Fruit fly (Drosophila melanogaster) whole organism, wandering third instar larva: Measurements from ENCODE around the gene Grip91.
A peak's percentile ranks its signal among the peaks of the same experiment; 100 is the strongest.

Experiments used
- Abd-B ChIP-seq: fragments of >200 bp; optimal IDR thresholded peaks from 2 replicates; lab custom pipeline; 2017; ENCODE audit warnings: missing biosample characterization, missing genetic modification characterization
- CG32264 ChIP-seq: fragments of 200-800 bp; sonication (Bioruptor generic); optimal IDR thresholded peaks from 2 replicates; lab custom pipeline; 2016; ENCODE audit warnings: missing biosample characterization, missing genetic modification characterization
- CrebA ChIP-seq: fragments of 200-800 bp; sonication (Bioruptor generic); optimal IDR thresholded peaks from 2 replicates; lab custom pipeline; 2016; ENCODE audit warnings: missing biosample characterization, mild to moderate bottlenecking, missing genetic modification characterization, borderline replicate concordance
- Dfd ChIP-seq: fragments of >200 bp; optimal IDR thresholded peaks from 2 replicates; lab custom pipeline; 2017; ENCODE audit warnings: missing biosample characterization, missing genetic modification characterization
- Dif ChIP-seq: fragments of 200-275, 200-300 bp; sonication (Bioruptor generic); optimal IDR thresholded peaks from 2 replicates; lab custom pipeline; 2018; ENCODE audit warnings: missing biosample characterization, missing genetic modification characterization; ENCODE audit not compliant: partially characterized antibody
- GATAd ChIP-seq: sonication (Bioruptor generic); optimal IDR thresholded peaks from 2 replicates; lab custom pipeline; 2016; ENCODE audit warnings: missing biosample characterization, missing genetic modification characterization
- HLH106 ChIP-seq: fragments of 200-800 bp; optimal IDR thresholded peaks from 3 replicates; lab custom pipeline; 2019; ENCODE audit warnings: missing biosample characterization, mild to moderate bottlenecking, missing genetic modification characterization, moderate library complexity
- Hnf4 ChIP-seq: fragments of 200-800 bp; sonication (Bioruptor generic); optimal IDR thresholded peaks from 2 replicates; lab custom pipeline; 2016; ENCODE audit warnings: missing biosample characterization, mild to moderate bottlenecking, missing genetic modification characterization
- Hr78 ChIP-seq: fragments of >200 bp; optimal IDR thresholded peaks from 2 replicates; lab custom pipeline; 2017; ENCODE audit warnings: missing biosample characterization, missing genetic modification characterization
- Hr83 ChIP-seq: fragments of 200-300 bp; sonication (Bioruptor generic); optimal IDR thresholded peaks from 2 replicates; lab custom pipeline; 2016; ENCODE audit warnings: missing biosample characterization, mild to moderate bottlenecking, missing genetic modification characterization, moderate library complexity; ENCODE audit not compliant: poor library complexity, severe bottlenecking
- Jra ChIP-seq: sonication (Bioruptor generic); optimal IDR thresholded peaks from 2 replicates; lab custom pipeline; 2016; ENCODE audit warnings: missing biosample characterization, missing genetic modification characterization
- Mio ChIP-seq: sonication (Bioruptor generic); optimal IDR thresholded peaks from 2 replicates; lab custom pipeline; 2016; ENCODE audit warnings: missing biosample characterization, missing genetic modification characterization
- Myc ChIP-seq: fragments of >200 bp; optimal IDR thresholded peaks from 2 replicates; lab custom pipeline; 2017
- N ChIP-seq: fragments of >200 bp; optimal IDR thresholded peaks from 2 replicates; lab custom pipeline; 2018; ENCODE audit warnings: missing biosample characterization, missing external identifiers, missing genetic modification characterization
- OdsH ChIP-seq: fragments of 200-800 bp; sonication (Bioruptor generic); optimal IDR thresholded peaks from 2 replicates; lab custom pipeline; 2016; ENCODE audit warnings: missing biosample characterization, mild to moderate bottlenecking, missing genetic modification characterization
- Rel ChIP-seq, 2 experiments: fragments of 200-800 bp; sonication (Bioruptor generic) in 1 of 2; optimal IDR thresholded peaks; 2 replicates in 1 of 2; 3 replicates in 1 of 2; lab custom pipeline; 2016 to 2019; ENCODE audit warnings: mild to moderate bottlenecking in 2 of 2, missing biosample characterization in 2 of 2, missing genetic modification characterization in 2 of 2, moderate library complexity in 1 of 2
- Sp1 ChIP-seq: fragments of 200-800 bp; sonication (Bioruptor generic); optimal IDR thresholded peaks from 3 replicates; lab custom pipeline; 2019; ENCODE audit warnings: missing biosample characterization, mild to moderate bottlenecking, missing genetic modification characterization, moderate library complexity
- br ChIP-seq: fragments of 200-800 bp; sonication (Bioruptor generic); optimal IDR thresholded peaks from 2 replicates; lab custom pipeline; 2016; ENCODE audit warnings: missing biosample characterization, missing genetic modification characterization
- brk ChIP-seq: fragments of 200-800 bp; sonication (Bioruptor generic); optimal IDR thresholded peaks from 2 replicates; lab custom pipeline; 2016; ENCODE audit warnings: missing biosample characterization, mild to moderate bottlenecking, missing genetic modification characterization
- dl ChIP-seq, 2 experiments: fragments of 175-275, 200-275 bp in 1 of 2; fragments of 200-275 bp in 1 of 2; sonication (Bioruptor generic); optimal IDR thresholded peaks; lab custom pipeline; 2018; ENCODE audit warnings: mild to moderate bottlenecking in 2 of 2, missing biosample characterization in 2 of 2, missing genetic modification characterization in 2 of 2, moderate library complexity in 2 of 2; ENCODE audit not compliant: partially characterized antibody in 2 of 2, insufficient read depth in 1 of 2
- dmrt93B ChIP-seq: fragments of 200-800 bp; sonication (Bioruptor generic); optimal IDR thresholded peaks from 2 replicates; lab custom pipeline; 2018; ENCODE audit warnings: missing biosample characterization, mild to moderate bottlenecking, missing genetic modification characterization
- dsf ChIP-seq: sonication (Bioruptor generic); optimal IDR thresholded peaks from 2 replicates; lab custom pipeline; 2016; ENCODE audit warnings: missing biosample characterization, missing genetic modification characterization, borderline replicate concordance
- ey ChIP-seq: fragments of 200-800 bp; sonication (Bioruptor generic); optimal IDR thresholded peaks from 2 replicates; lab custom pipeline; 2016; ENCODE audit warnings: missing biosample characterization, missing genetic modification characterization
- foxo ChIP-seq, 2 experiments: fragments of 200-800 bp; sonication (Bioruptor generic); optimal IDR thresholded peaks; 2 replicates in 1 of 2; 3 replicates in 1 of 2; lab custom pipeline; 2016 to 2017; ENCODE audit warnings: missing biosample characterization in 2 of 2, missing genetic modification characterization in 2 of 2
- fru ChIP-seq: fragments of 200-800 bp; sonication (Bioruptor generic); optimal IDR thresholded peaks from 3 replicates; lab custom pipeline; 2016; ENCODE audit warnings: missing biosample characterization, mild to moderate bottlenecking, missing genetic modification characterization
- h ChIP-seq: fragments of 200-800 bp; sonication (Bioruptor generic); optimal IDR thresholded peaks from 3 replicates; lab custom pipeline; 2016; ENCODE audit warnings: missing biosample characterization, mild to moderate bottlenecking, missing genetic modification characterization
- jim ChIP-seq: fragments of 175-275, 200-325 bp; sonication (Bioruptor generic); optimal IDR thresholded peaks from 2 replicates; lab custom pipeline; 2016; ENCODE audit warnings: missing biosample characterization, mild to moderate bottlenecking, missing genetic modification characterization
- lola ChIP-seq: fragments of >200 bp; optimal IDR thresholded peaks from 2 replicates; lab custom pipeline; 2017; ENCODE audit warnings: missing biosample characterization, missing genetic modification characterization
- pan ChIP-seq: fragments of >200 bp; optimal IDR thresholded peaks from 2 replicates; lab custom pipeline; 2017
- psq ChIP-seq: fragments of 200-800 bp; sonication (Bioruptor generic); optimal IDR thresholded peaks from 3 replicates; lab custom pipeline; 2017; ENCODE audit warnings: missing biosample characterization, mild to moderate bottlenecking, missing genetic modification characterization, moderate library complexity
- rgr ChIP-seq: fragments of 200-800 bp; sonication (Bioruptor generic); optimal IDR thresholded peaks from 3 replicates; lab custom pipeline; 2016; ENCODE audit warnings: missing biosample characterization, mild to moderate bottlenecking, missing genetic modification characterization
- sage ChIP-seq: fragments of 200-800 bp; sonication (Bioruptor generic); optimal IDR thresholded peaks from 2 replicates; lab custom pipeline; 2016; ENCODE audit warnings: missing biosample characterization, mild to moderate bottlenecking, missing genetic modification characterization
- sv ChIP-seq: fragments of 200-800 bp; sonication (Bioruptor generic); optimal IDR thresholded peaks from 3 replicates; lab custom pipeline; 2016; ENCODE audit warnings: missing biosample characterization, missing genetic modification characterization
- tai ChIP-seq: sonication (Bioruptor generic); optimal IDR thresholded peaks from 2 replicates; lab custom pipeline; 2016; ENCODE audit warnings: missing biosample characterization, missing genetic modification characterization
- usp ChIP-seq: fragments of >200 bp; optimal IDR thresholded peaks from 2 replicates; lab custom pipeline; 2017; ENCODE audit warnings: missing biosample characterization, missing genetic modification characterization
- woc ChIP-seq: sonication (Bioruptor generic); optimal IDR thresholded peaks from 2 replicates; lab custom pipeline; 2016; ENCODE audit warnings: missing biosample characterization, mild to moderate bottlenecking, missing genetic modification characterization

The Grip91 gene

DNA sequence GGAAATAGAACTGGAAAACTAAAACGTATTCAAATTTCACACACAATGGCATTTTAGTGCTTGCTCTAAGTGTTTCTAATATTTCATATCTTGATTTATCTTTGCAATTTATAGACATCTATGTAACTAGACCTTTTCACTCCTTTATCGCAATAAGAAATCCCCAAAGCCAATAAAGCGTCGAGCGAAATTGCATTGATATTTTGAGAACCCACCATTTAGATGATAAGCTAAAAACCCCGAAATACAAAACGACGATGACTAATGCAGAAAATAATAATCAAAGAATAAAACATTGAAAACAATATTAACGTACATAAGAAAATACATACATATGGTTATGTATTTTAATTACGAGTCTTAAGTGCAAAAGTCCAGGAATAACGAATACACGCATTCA, 34.1 kb upstream of the Grip91 start:
- no peak for TF ChIP-seq h (GFP tag; lab: Kevin White, UChicago)
- TF ChIP-seq Rel (GFP tag; optimal IDR thresholded peaks at IDR 0.05; lab: Kevin White, UChicago), result no peak
- TF ChIP-seq Rel (tag; optimal IDR thresholded peaks at IDR 0.05; lab: Kevin White, UChicago), result peak; percentile 91
- TF ChIP-seq dsf, result no peak
- TF ChIP-seq fru (GFP tag; lab: Kevin White, UChicago), result no peak
- no peak for TF ChIP-seq Myc (lab: Kevin White, UChicago)
- no peak for TF ChIP-seq woc (GFP tag; lab: Kevin White, UChicago)
- no peak for TF ChIP-seq CrebA

DNA sequence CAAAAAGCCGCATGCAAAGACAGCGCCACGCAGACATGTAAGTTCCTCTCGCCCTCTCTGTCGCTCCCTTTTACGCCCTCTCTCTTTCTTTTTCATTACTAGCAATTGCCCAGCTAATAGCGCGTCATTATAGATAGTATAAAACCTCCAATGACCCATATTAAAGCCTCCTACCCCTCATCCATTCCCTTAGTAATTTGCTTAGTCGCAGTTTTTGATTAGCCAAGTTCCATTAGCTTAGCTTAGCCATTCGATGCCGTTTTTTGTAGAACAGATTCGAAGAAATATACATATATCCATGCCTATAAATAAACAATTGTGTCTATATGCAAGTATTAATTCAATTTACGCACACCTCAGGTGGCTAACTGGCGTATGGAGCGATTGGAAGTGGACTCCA, 26.3 kb upstream of the Grip91 start:
- TF ChIP-seq woc (GFP tag; lab: Kevin White, UChicago), result no peak
- no peak for TF ChIP-seq h (GFP tag; lab: Kevin White, UChicago)
- no peak for TF ChIP-seq Dif (GFP tag; lab: Kevin White, UChicago)
- no peak for TF ChIP-seq Rel (GFP tag; optimal IDR thresholded peaks at IDR 0.05; lab: Kevin White, UChicago)
- no peak for TF ChIP-seq Rel (tag; optimal IDR thresholded peaks at IDR 0.05; lab: Kevin White, UChicago)
- TF ChIP-seq dsf, result no peak
- TF ChIP-seq usp (GFP tag; lab: Kevin White, UChicago), result no peak
- no peak for TF ChIP-seq dl (GFP tag; optimal IDR thresholded peaks at IDR 0.05; lab: Kevin White, UChicago; ENCODE audit: insufficient read depth in 1 of 2, partially characterized antibody in 2 of 2)
- no peak for TF ChIP-seq CrebA
- TF ChIP-seq Mio (GFP tag; lab: Kevin White, UChicago), result no peak
- TF ChIP-seq psq (GFP tag; lab: Kevin White, UChicago), result no peak
- TF ChIP-seq sage, result no peak
- no peak for TF ChIP-seq Hr83 (GFP tag; lab: Kevin White, UChicago)
- no peak for TF ChIP-seq ey (GFP tag; lab: Kevin White, UChicago)
- TF ChIP-seq lola (GFP tag; lab: Kevin White, UChicago), result no peak
- no peak for TF ChIP-seq OdsH (GFP tag; lab: Kevin White, UChicago)
- no peak for TF ChIP-seq pan
- TF ChIP-seq Sp1, result no peak
- no peak for TF ChIP-seq sv (GFP tag; lab: Kevin White, UChicago)
- TF ChIP-seq HLH106 (tag; lab: Kevin White, UChicago), result no peak
- no peak for TF ChIP-seq rgr (GFP tag; lab: Kevin White, UChicago)
- TF ChIP-seq, all 38 proteins: peak for 0

DNA sequence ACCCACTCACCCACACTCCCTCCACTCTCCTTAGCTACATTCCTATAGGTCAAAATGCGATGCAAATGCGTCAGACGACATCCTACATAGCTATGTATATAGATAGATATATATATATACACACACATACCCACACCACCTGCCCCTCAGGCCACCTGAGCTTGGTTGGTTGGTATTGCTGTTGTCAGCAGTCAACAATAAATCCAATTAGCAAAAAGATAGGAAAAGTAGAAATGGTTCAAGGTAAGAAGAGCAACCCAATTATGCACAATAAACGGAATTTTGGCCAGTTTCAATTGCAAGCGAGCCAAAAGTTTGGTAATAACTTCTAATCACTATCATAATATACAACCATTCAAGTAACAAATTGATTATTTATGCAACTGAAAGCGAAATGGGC, 22.0 kb upstream of the Grip91 start:
- TF ChIP-seq Dif (GFP tag; lab: Kevin White, UChicago) (no peak), CG32264 (no peak), woc (GFP tag; lab: Kevin White, UChicago) (no peak), sv (GFP tag; lab: Kevin White, UChicago) (no peak), Sp1 (no peak), dmrt93B (GFP tag; lab: Kevin White, UChicago) (no peak), sage (no peak), dl (GFP tag; optimal IDR thresholded peaks at IDR 0.05; lab: Kevin White, UChicago; ENCODE audit: insufficient read depth in 1 of 2, partially characterized antibody in 2 of 2) (no peak), Dfd (GFP tag; lab: Kevin White, UChicago) (no peak), dsf (no peak), tai (GFP tag; lab: Kevin White, UChicago) (no peak), Jra (GFP tag; lab: Kevin White, UChicago) (no peak)
- TF ChIP-seq, all 38 proteins: peak for 0

DNA sequence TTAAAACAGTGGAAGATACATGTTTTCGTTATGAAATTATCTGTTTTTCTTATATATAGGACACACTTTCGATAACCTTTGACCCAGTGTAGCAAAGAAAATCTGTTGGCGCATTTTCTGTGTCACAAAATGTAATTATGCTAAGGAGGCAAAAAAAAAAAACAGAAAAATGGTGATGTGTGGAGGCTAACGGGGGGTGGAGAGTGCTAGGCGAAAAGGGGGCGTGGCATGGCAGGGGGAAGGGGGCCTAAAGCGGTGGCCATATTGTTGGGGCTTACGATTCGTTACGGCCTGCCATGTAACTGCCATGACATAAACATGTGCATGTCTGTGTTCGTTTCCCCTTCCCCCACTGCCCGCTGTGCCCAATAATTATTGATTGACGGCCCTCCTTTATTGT, 20.7 kb upstream of the Grip91 start:
- TF ChIP-seq CrebA, result no peak
- TF ChIP-seq psq (GFP tag; lab: Kevin White, UChicago), result no peak
- no peak for TF ChIP-seq jim (GFP tag; lab: Kevin White, UChicago)
- TF ChIP-seq CG32264, result no peak
- no peak for TF ChIP-seq OdsH (GFP tag; lab: Kevin White, UChicago)
- TF ChIP-seq Hnf4, result no peak

DNA sequence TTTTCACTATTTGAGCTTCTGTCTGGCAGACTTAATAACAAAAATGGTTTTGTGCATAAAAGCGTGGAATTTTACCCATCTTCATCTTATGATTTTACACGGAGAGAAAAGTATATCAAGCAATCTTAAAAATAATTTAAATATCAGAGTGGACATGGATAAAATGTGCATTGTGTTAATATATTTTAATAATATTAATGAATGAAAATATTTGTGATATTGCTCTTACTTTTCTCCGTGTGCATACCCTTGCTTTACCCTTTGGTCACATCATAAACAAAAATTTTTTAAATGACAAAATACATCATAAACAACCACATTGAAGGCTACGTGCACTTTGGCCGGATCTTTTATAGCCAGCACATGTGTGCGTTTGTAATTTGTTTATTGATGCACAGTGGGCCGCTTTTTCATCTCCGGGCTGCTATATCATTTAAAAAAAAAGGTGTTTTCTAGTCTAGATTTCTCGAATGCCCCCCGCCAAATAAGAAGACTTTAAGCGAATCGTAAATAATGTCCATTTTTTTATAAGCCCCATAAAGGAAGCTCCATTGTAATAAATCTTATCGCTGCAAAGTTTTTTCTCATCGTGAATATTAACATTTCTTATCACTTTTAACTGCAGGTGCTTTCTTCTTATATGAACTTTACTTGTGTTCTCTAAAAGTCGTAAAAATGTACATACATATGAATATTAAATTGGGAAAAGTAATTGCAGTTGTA, 20.1 kb upstream of the Grip91 start:
- no peak for TF ChIP-seq Dif (GFP tag; lab: Kevin White, UChicago)
- no peak for TF ChIP-seq jim (GFP tag; lab: Kevin White, UChicago)
- TF ChIP-seq brk (GFP tag; lab: Kevin White, UChicago), result no peak
- TF ChIP-seq h (GFP tag; lab: Kevin White, UChicago), result peak; percentile 34
- no peak for TF ChIP-seq CrebA
- peak in 1 of 2 experiments; percentile 31 for TF ChIP-seq foxo (GFP tag; optimal IDR thresholded peaks at IDR 0.05; lab: Kevin White, UChicago)
- TF ChIP-seq Sp1, result peak; percentile 15
- no peak for TF ChIP-seq sv (GFP tag; lab: Kevin White, UChicago)
- TF ChIP-seq GATAd (GFP tag; lab: Kevin White, UChicago), result no peak
- TF ChIP-seq Hr83 (GFP tag; lab: Kevin White, UChicago), result no peak
- TF ChIP-seq psq (GFP tag; lab: Kevin White, UChicago), result peak; percentile 20
- TF ChIP-seq Hnf4, result no peak
- TF ChIP-seq dsf, result no peak
- no peak for TF ChIP-seq br (GFP tag; lab: Kevin White, UChicago)
- TF ChIP-seq rgr (GFP tag; lab: Kevin White, UChicago), result peak; percentile 28
- TF ChIP-seq ey (GFP tag; lab: Kevin White, UChicago), result peak; percentile 30
- TF ChIP-seq N (GFP tag; lab: Kevin White, UChicago), result no peak
- TF ChIP-seq fru (GFP tag; lab: Kevin White, UChicago), result peak; percentile 37
- TF ChIP-seq dl (GFP tag; optimal IDR thresholded peaks at IDR 0.05; lab: Kevin White, UChicago; ENCODE audit: insufficient read depth in 1 of 2, partially characterized antibody in 2 of 2), result no peak
- no peak for TF ChIP-seq Rel (GFP tag; optimal IDR thresholded peaks at IDR 0.05; lab: Kevin White, UChicago)
- no peak for TF ChIP-seq Rel (tag; optimal IDR thresholded peaks at IDR 0.05; lab: Kevin White, UChicago)
- no peak for TF ChIP-seq Mio (GFP tag; lab: Kevin White, UChicago)
- no peak for TF ChIP-seq Hr78 (GFP tag; lab: Kevin White, UChicago)
- peak; percentile 2 for TF ChIP-seq OdsH (GFP tag; lab: Kevin White, UChicago)
- no peak for TF ChIP-seq Abd-B (GFP tag; lab: Kevin White, UChicago)
- no peak for TF ChIP-seq tai (GFP tag; lab: Kevin White, UChicago)
